Worm (Caenorhabditis elegans) whole organism, L4 larva: ENCODE measurements around the gene npa-1.
A peak's percentile ranks its signal among the peaks of the same experiment; 100 is the strongest.

ENCODE experiments used
- D1046.2 ChIP-seq: fragments of 200-800 bp; sonication (Bioruptor generic); IDR thresholded peaks from 2 replicates; pipeline ENCODE4 v1.3.6; 2022; ENCODE audit warnings: missing genetic modification characterization, missing compliant biosample characterization
- ZK546.5 ChIP-seq, 2 experiments: sonication (generic microtip); optimal IDR thresholded peaks; 2 replicates each; lab custom pipeline; 2017; ENCODE audit warnings: missing biosample characterization in 2 of 2, missing genetic modification characterization in 2 of 2
- aha-1 ChIP-seq: fragments of 150-350 bp; peaks from one replicate; lab custom pipeline; 2014; ENCODE audit warnings: missing biosample characterization, missing genetic modification characterization
- aly-2 ChIP-seq: sonication (generic microtip); optimal IDR thresholded peaks from 2 replicates; lab custom pipeline; 2018; ENCODE audit warnings: missing biosample characterization, missing genetic modification characterization
- arid-1 ChIP-seq: fragments of 200-800 bp; sonication (Bioruptor generic); conservative IDR thresholded peaks from 2 replicates; pipeline ENCODE4 v1.3.6; 2022; ENCODE audit warnings: missing genetic modification reagents, missing genetic modification characterization, missing compliant biosample characterization
- ceh-32 ChIP-seq: sonication (generic microtip); optimal IDR thresholded peaks from 2 replicates; lab custom pipeline; 2016; ENCODE audit warnings: mild to moderate bottlenecking, missing genetic modification characterization, missing compliant biosample characterization; ENCODE audit not compliant: poor library complexity
- ceh-62 ChIP-seq: sonication (generic microtip); optimal IDR thresholded peaks from 2 replicates; lab custom pipeline; 2017; ENCODE audit warnings: missing biosample characterization, missing genetic modification characterization
- daf-19 ChIP-seq: fragments of 200-800 bp; sonication (Bioruptor generic); conservative IDR thresholded peaks from 2 replicates; pipeline ENCODE4 v1.3.6; 2022; ENCODE audit warnings: missing genetic modification characterization, missing compliant biosample characterization
- daf-8 ChIP-seq: fragments of 200-800 bp; sonication (Bioruptor generic); IDR thresholded peaks from 2 replicates; pipeline ENCODE4 v1.3.6; 2022; ENCODE audit warnings: missing genetic modification characterization, missing compliant biosample characterization
- dmd-6 ChIP-seq: fragments of 200-800 bp; sonication (Bioruptor generic); IDR thresholded peaks from 2 replicates; pipeline ENCODE4 v1.3.6; 2022; ENCODE audit warnings: missing genetic modification reagents, missing genetic modification characterization, missing compliant biosample characterization
- dmd-9 ChIP-seq: fragments of 200-800 bp; sonication (Bioruptor generic); IDR thresholded peaks from 2 replicates; pipeline ENCODE4 v1.3.6; 2022; ENCODE audit warnings: missing genetic modification reagents, missing genetic modification characterization, missing compliant biosample characterization
- egl-27 ChIP-seq: sonication (generic microtip); optimal IDR thresholded peaks from 3 replicates; lab custom pipeline; 2017; ENCODE audit warnings: missing biosample characterization, missing genetic modification reagents, missing genetic modification characterization
- egl-43 ChIP-seq: fragments of 200-800 bp; sonication (Bioruptor generic); IDR thresholded peaks from 2 replicates; pipeline ENCODE4 v1.3.6; 2022; ENCODE audit warnings: missing genetic modification reagents, missing genetic modification characterization, missing compliant biosample characterization
- fkh-10 ChIP-seq: fragments of 150-350 bp; optimal IDR thresholded peaks from 2 replicates; lab custom pipeline; 2014; ENCODE audit warnings: missing biosample characterization, missing genetic modification reagents, missing genetic modification characterization
- fos-1 ChIP-seq: fragments of 150-350 bp; optimal IDR thresholded peaks from 2 replicates; lab custom pipeline; 2014; ENCODE audit warnings: missing biosample characterization, missing genetic modification characterization
- gei-8 ChIP-seq: fragments of 200-800 bp; sonication (Bioruptor generic); optimal IDR thresholded peaks from 2 replicates; lab custom pipeline; 2018; ENCODE audit warnings: mild to moderate bottlenecking, missing genetic modification characterization, missing compliant biosample characterization
- hlh-11 ChIP-seq: fragments of 200-800 bp; sonication (Bioruptor generic); optimal IDR thresholded peaks from 2 replicates; lab custom pipeline; 2018; ENCODE audit warnings: mild to moderate bottlenecking, missing genetic modification characterization, missing compliant biosample characterization
- hlh-30 ChIP-seq: sonication (generic microtip); optimal IDR thresholded peaks from 2 replicates; lab custom pipeline; 2017; ENCODE audit warnings: antibody characterized with exemption, mild to moderate bottlenecking, missing genetic modification characterization, missing compliant biosample characterization; ENCODE audit not compliant: insufficient read depth
- jun-1 ChIP-seq: fragments of 150-350 bp; optimal IDR thresholded peaks from 2 replicates; lab custom pipeline; 2014; ENCODE audit warnings: missing biosample characterization, missing genetic modification reagents, missing genetic modification characterization
- lim-7 ChIP-seq: fragments of 200-800 bp; sonication (Bioruptor generic); IDR thresholded peaks from 2 replicates; pipeline ENCODE4 v1.3.6; 2022; ENCODE audit warnings: missing genetic modification characterization, missing compliant biosample characterization
- lin-38 ChIP-seq: fragments of 200-800 bp; sonication (Bioruptor generic); IDR thresholded peaks from 2 replicates; pipeline ENCODE4 v1.3.6; 2022; ENCODE audit warnings: missing genetic modification reagents, missing genetic modification characterization, missing compliant biosample characterization
- lsy-2 ChIP-seq, 2 experiments: fragments of 150-350 bp in 1 of 2; sonication (generic microtip) in 1 of 2; optimal IDR thresholded peaks; 2 replicates each; lab custom pipeline; 2014 to 2017; ENCODE audit warnings: missing biosample characterization in 2 of 2, missing genetic modification characterization in 2 of 2
- madf-5 ChIP-seq, 2 experiments: fragments of 200-800 bp; sonication (Bioruptor generic); IDR thresholded peaks; 2 replicates each; pipeline ENCODE4 v1.3.6; 2022; ENCODE audit warnings: missing compliant biosample characterization in 2 of 2, missing genetic modification characterization in 2 of 2
- mes-2 ChIP-seq: sonication (generic microtip); optimal IDR thresholded peaks from 2 replicates; lab custom pipeline; 2016; ENCODE audit warnings: missing genotype, mild to moderate bottlenecking, missing genetic modification characterization, missing compliant biosample characterization; ENCODE audit not compliant: poor library complexity, severe bottlenecking
- nhr-10 ChIP-seq: fragments of 150-350 bp; optimal IDR thresholded peaks from 2 replicates; lab custom pipeline; 2014; ENCODE audit warnings: missing biosample characterization, missing genetic modification characterization
- nhr-102 ChIP-seq: sonication (generic microtip); optimal IDR thresholded peaks from 2 replicates; lab custom pipeline; 2016; ENCODE audit warnings: mild to moderate bottlenecking, missing genetic modification characterization, moderate library complexity, missing compliant biosample characterization
- nhr-111 ChIP-seq: fragments of 200-800 bp; sonication (Bioruptor generic); optimal IDR thresholded peaks from 2 replicates; lab custom pipeline; 2018; ENCODE audit warnings: mild to moderate bottlenecking, missing genetic modification characterization, missing compliant biosample characterization
- nhr-41 ChIP-seq: fragments of 200-800 bp; sonication (Bioruptor generic); IDR thresholded peaks from 2 replicates; pipeline ENCODE4 v1.3.6; 2022; ENCODE audit warnings: missing genetic modification reagents, missing genetic modification characterization, missing compliant biosample characterization
- nhr-48 ChIP-seq: sonication (generic microtip); optimal IDR thresholded peaks from 2 replicates; lab custom pipeline; 2016; ENCODE audit warnings: mild to moderate bottlenecking, missing genetic modification characterization, missing compliant biosample characterization
- nhr-76 ChIP-seq: fragments of 150-350 bp; optimal IDR thresholded peaks from 2 replicates; lab custom pipeline; 2014; ENCODE audit warnings: missing biosample characterization, missing genetic modification characterization
- pha-4 ChIP-seq, 2 experiments: fragments of 150-350 bp in 1 of 2; fragments of 200-800 bp in 1 of 2; sonication (Bioruptor generic) in 1 of 2; IDR thresholded peaks in 1 of 2; optimal IDR thresholded peaks in 1 of 2; 2 replicates each; pipeline versions ENCODE4 v1.3.6 to Lab custom; 2014 to 2022; ENCODE audit warnings: missing genetic modification characterization in 2 of 2, missing genetic modification reagents in 2 of 2, missing biosample characterization in 1 of 2, missing compliant biosample characterization in 1 of 2
- skn-1 ChIP-seq: fragments of 150-350 bp; optimal IDR thresholded peaks from 2 replicates; lab custom pipeline; 2014; ENCODE audit warnings: missing biosample characterization, missing genetic modification characterization
- snpc-1.2 ChIP-seq: fragments of 200-800 bp; sonication (Bioruptor generic); IDR thresholded peaks from 2 replicates; pipeline ENCODE4 v1.3.6; 2022; ENCODE audit warnings: missing genetic modification reagents, missing genetic modification characterization, missing compliant biosample characterization
- spr-3 ChIP-seq: fragments of 200-800 bp; sonication (Bioruptor generic); optimal IDR thresholded peaks from 2 replicates; lab custom pipeline; 2018; ENCODE audit warnings: mild to moderate bottlenecking, missing genetic modification characterization, missing compliant biosample characterization
- tag-97 ChIP-seq: fragments of 200-800 bp; sonication (Bioruptor generic); IDR thresholded peaks from 2 replicates; pipeline ENCODE4 v1.3.6; 2022; ENCODE audit warnings: missing genetic modification characterization, missing compliant biosample characterization
- tra-1 ChIP-seq: fragments of 200-800 bp; sonication (Bioruptor generic); IDR thresholded peaks from 2 replicates; pipeline ENCODE4 v1.3.6; 2022; ENCODE audit warnings: missing genetic modification reagents, missing genetic modification characterization, missing compliant biosample characterization
- unc-62 ChIP-seq, 3 experiments: fragments of 150-350 bp in 1 of 3; sonication (generic microtip); optimal IDR thresholded peaks in 2 of 3; peaks in 1 of 3; 1 replicate in 1 of 3; 2 replicates in 2 of 3; lab custom pipeline; 2014 to 2017; ENCODE audit warnings: missing biosample characterization in 3 of 3, missing genetic modification characterization in 3 of 3, missing genetic modification reagents in 3 of 3, missing genotype in 1 of 3
- vab-7 ChIP-seq: fragments of 200-800 bp; sonication (Bioruptor generic); IDR thresholded peaks from 2 replicates; pipeline ENCODE4 v1.3.6; 2022; ENCODE audit warnings: missing genetic modification reagents, missing genetic modification characterization, missing compliant biosample characterization
- zfp-3 ChIP-seq: fragments of 200-800 bp; sonication (Bioruptor generic); conservative IDR thresholded peaks from 2 replicates; pipeline ENCODE4 v1.3.6; 2022; ENCODE audit warnings: missing genetic modification reagents, missing genetic modification characterization, missing compliant biosample characterization
- zip-2 ChIP-seq: fragments of 150-350 bp; optimal IDR thresholded peaks from 2 replicates; lab custom pipeline; 2014; ENCODE audit warnings: missing biosample characterization, missing genetic modification characterization

The npa-1 gene

DNA sequence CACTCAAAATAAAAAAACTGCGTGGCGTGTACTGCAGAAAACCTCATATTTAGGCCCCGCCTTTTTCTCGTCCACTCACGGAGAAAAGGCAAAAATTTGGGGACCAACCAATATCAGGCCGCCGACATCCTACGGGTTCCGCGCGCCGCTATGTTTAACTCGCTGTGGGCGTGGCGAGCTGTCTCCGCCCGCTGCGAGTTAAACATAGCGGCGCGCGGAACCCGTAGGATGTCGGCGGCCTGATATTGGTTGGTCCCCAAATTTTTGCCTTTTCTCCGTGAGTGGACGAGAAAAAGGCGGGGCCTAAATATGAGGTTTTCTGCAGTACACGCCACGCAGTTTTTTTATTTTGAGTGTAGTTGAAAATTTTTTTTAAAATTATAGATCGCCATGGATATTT, 12.8 kb upstream of the npa-1 start, which contains the start of gene tmem-258:
Gene tmem-258 (plus strand): TSS at position 385 of the 400 bp plus-strand sequence.
- TF ChIP-seq lin-38: peak; percentile 31
- TF ChIP-seq, all 104 proteins: peak for 1; not testable (repeated sequence) for 103

DNA sequence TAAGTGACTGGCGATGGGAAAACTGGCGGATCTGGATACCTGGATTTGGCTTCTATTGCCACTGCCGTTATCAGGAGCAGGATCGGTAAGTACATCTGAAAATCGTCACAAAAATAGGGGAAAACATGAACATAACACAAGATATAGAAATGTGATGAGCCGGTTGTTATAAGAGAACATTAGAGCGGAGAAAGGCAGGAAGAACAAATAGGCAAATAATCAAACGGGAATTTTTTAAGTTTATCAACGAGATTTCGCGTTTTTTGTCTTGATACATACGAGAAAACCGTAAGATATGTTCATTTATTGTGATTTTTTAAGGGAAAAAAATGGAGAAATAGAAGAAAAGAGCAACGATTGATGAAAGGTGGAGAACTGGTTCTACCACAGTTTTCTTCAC, 10.4 kb upstream of the npa-1 start, which contains the start of gene Y57E12AR.1:
Gene Y57E12AR.1 (minus strand): TSS at position 101 of the 400 bp plus-strand sequence.
- TF ChIP-seq skn-1 (tag; lab: Kevin White, UChicago): no peak
- no peak for TF ChIP-seq ceh-32 (tag; lab: Kevin White, UChicago)
- no peak for TF ChIP-seq nhr-76 (tag; lab: Kevin White, UChicago)
- TF ChIP-seq arid-1 (GFP tag; lab: Robert Waterston, UW): no peak
- no peak for TF ChIP-seq nhr-111 (GFP tag; lab: Kevin White, UChicago)
- TF ChIP-seq dmd-6 (GFP tag; lab: Robert Waterston, UW): no peak
- no peak for TF ChIP-seq ceh-62 (tag; lab: Kevin White, UChicago)
- no peak for TF ChIP-seq daf-19 (GFP tag; lab: Robert Waterston, UW)
- no peak for TF ChIP-seq spr-3 (GFP tag; lab: Kevin White, UChicago)
- TF ChIP-seq vab-7 (GFP tag; lab: Robert Waterston, UW): no peak
- TF ChIP-seq fkh-10 (GFP tag; lab: Kevin White, UChicago): no peak
- TF ChIP-seq lsy-2 (tag; optimal IDR thresholded peaks at IDR 0.05; lab: Kevin White, UChicago): no peak
- no peak for TF ChIP-seq nhr-10 (tag; lab: Kevin White, UChicago)

DNA sequence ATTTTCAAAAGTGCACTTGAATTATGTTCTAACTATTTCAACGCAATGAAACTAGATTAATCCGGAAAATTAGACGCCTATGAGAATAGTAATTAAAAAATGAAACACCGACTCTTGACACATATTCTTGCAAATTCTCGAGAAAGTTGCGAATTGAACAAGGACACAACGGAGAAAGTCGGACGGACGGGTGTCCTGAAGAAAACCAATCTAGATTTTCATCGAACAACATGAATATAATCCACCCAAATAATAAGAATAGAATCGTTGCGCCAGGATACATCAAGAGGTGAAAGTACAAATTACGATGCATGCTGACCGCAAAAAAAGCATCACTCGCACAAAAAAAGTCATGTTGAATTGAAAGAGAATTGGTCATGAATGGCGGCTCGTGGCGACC, 6.7 kb upstream of the npa-1 start:
- TF ChIP-seq unc-62 (GFP tag; optimal IDR thresholded peaks at IDR 0.05 in 1 of 2; lab: Kevin White, UChicago) (peak in 1 of 2 experiments; percentile 59), unc-62 (tag; optimal IDR thresholded peaks at IDR 0.05; lab: Kevin White, UChicago) (no peak), daf-8 (GFP tag; lab: Robert Waterston, UW) (no peak)
- TF ChIP-seq, all 104 proteins: peak for 1

DNA sequence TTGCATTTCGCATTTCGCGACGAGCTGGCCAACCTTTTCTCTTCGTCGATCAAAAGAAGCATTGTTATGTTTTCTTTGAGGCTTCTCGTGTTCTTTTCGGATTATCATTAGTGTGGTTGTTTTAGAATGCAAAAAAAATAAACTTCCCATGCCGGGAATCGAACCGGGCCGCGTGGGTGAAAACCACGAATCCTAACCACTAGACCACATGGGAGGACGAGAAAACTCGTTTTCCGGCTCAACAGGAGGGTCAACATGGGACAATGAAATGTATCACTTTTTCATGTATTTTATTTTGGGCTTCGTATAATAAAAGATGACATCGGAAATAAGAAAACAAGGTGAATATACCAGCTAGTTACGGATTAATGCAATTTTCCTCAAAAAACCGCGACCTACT, 6.0 kb upstream of the npa-1 start:
- no peak for TF ChIP-seq nhr-111 (GFP tag; lab: Kevin White, UChicago)
- TF ChIP-seq egl-43 (GFP tag; lab: Robert Waterston, UW): 0 out of 2 replicates have a peak, but pooled peaks have one; percentile 30
- TF ChIP-seq tra-1 (GFP tag; lab: Robert Waterston, UW): no peak
- 0 out of 4 replicates have a peak, but pooled peaks of 1 of the 2 experiments have one; percentile 29 for TF ChIP-seq madf-5 (GFP tag; IDR thresholded peaks at IDR 0.05; lab: Robert Waterston, UW)
- TF ChIP-seq fos-1 (tag; lab: Kevin White, UChicago): no peak
- TF ChIP-seq dmd-9 (GFP tag; lab: Robert Waterston, UW): no peak
- TF ChIP-seq ZK546.5 (tag; optimal IDR thresholded peaks at IDR 0.05; lab: Kevin White, UChicago): no peak
- 0 out of 2 replicates have a peak, but pooled peaks have one; percentile 11 for TF ChIP-seq snpc-1.2 (GFP tag; lab: Robert Waterston, UW)
- TF ChIP-seq nhr-102 (tag; lab: Kevin White, UChicago): no peak
- no peak for TF ChIP-seq dmd-6 (GFP tag; lab: Robert Waterston, UW)
- TF ChIP-seq aha-1 (tag; lab: Kevin White, UChicago): no peak
- TF ChIP-seq jun-1: no peak
- TF ChIP-seq gei-8 (GFP tag; lab: Kevin White, UChicago): no peak
- TF ChIP-seq fkh-10 (GFP tag; lab: Kevin White, UChicago): no peak
- 0 out of 2 replicates have a peak, but pooled peaks have one; percentile 54 for TF ChIP-seq lim-7
- no peak for TF ChIP-seq egl-27 (tag; lab: Kevin White, UChicago)
- TF ChIP-seq mes-2: peak; percentile 9
- no peak for TF ChIP-seq hlh-30 (tag; lab: Kevin White, UChicago)

DNA sequence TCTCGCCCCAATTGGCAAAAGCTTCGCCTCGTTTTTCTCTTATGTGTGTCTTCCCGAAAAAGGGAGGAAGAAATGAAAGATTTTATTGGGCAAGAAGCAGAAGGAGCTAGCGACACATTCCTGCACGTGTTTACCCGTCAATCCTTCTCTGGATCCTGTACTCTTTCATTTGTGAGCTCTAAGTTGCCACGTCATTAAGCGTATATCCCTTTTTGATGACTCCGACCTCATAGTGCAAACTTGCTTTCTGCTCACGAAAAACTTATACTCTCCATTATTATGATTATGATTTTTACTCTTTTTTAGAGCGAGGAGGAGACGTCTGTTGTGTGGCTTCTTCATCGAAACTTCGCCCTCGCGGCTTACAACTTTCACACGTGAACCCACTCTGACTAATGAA, 3.3 kb upstream of the npa-1 start, which contains the start of gene F27B10.1:
Gene F27B10.1 (plus strand): TSS at position 301 of the 400 bp plus-strand sequence.
- TF ChIP-seq nhr-41 (no peak), ceh-62 (tag; lab: Kevin White, UChicago) (no peak), zip-2 (tag; lab: Kevin White, UChicago) (no peak), nhr-48 (no peak), zfp-3 (no peak), tag-97 (GFP tag; lab: Robert Waterston, UW) (no peak), pha-4 (GFP tag; IDR thresholded peaks at IDR 0.05; lab: Robert Waterston, UW) (no peak), pha-4 (tag; optimal IDR thresholded peaks at IDR 0.05; lab: Kevin White, UChicago) (no peak), aly-2 (tag; lab: Kevin White, UChicago) (no peak), hlh-11 (tag; lab: Kevin White, UChicago) (no peak), D1046.2 (GFP tag; lab: Robert Waterston, UW) (no peak)
